Fruit fly (Drosophila melanogaster): ENCODE measurements around the gene CG13950.
A peak's percentile ranks its signal among the peaks of the same experiment; 100 is the strongest.

CG13950 gene

DNA sequence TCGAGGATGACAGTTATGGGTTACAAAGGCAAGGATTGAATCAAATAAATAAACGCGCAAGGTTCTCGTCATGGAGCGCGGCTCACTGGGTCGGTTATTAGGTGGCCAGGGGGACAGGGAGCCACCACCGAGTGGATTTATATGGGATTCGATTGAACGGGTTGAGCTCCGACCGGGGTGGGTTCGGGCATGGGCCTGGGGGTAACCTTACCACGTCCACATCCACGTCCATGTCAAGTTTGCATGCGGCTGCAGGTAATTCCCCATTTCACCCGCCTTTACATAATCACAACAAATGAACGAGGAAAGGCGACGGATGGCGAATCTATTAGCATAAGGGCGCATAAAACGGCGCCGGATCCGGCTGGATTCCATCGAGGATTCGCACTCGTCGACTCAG, at the start of gene CG13950:
Gene CG13950 (plus strand): TSS at position 301 of the 400 bp plus-strand sequence.
- TF ChIP-seq insv (optimal IDR thresholded peaks at IDR 0.05) (no peak), psq (optimal IDR thresholded peaks at IDR 0.05) (no peak), Myc (optimal IDR thresholded peaks at IDR 0.05) (no peak), h (optimal IDR thresholded peaks at IDR 0.05) (no peak), ttk (optimal IDR thresholded peaks at IDR 0.05) (no peak), Sin3A (optimal IDR thresholded peaks at IDR 0.05) (no peak)

DNA sequence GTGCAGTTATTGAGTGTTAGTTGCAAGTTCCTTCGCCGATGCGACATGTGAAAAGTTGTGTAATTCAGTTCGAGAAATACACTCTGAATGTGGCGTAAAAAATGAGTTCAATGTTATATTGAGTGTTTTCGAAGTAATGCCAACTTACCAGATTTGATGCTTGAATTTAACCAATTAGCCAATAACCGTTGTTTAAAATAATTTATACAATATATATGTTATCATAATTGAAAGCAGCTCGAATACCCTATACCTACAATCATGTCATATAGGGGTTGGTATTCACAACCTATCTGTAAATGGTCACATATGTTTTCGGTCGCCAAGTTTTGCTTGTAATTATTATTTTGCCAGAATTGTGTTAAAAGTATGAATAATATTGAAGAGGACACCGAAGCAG, 49.7 kb upstream of the CG13950 start, which contains the start of gene Nnf1b:
Gene Nnf1b (plus strand): TSS at position 301 of the 400 bp plus-strand sequence.
- TF ChIP-seq h (optimal IDR thresholded peaks at IDR 0.05) (no peak), psq (optimal IDR thresholded peaks at IDR 0.05) (no peak), insv (optimal IDR thresholded peaks at IDR 0.05) (no peak), ttk (optimal IDR thresholded peaks at IDR 0.05) (no peak), Sin3A (optimal IDR thresholded peaks at IDR 0.05) (no peak), Myc (optimal IDR thresholded peaks at IDR 0.05) (no peak)

- TF ChIP-seq ttk (optimal IDR thresholded peaks at IDR 0.05) (no peak), psq (optimal IDR thresholded peaks at IDR 0.05) (no peak), Myc (optimal IDR thresholded peaks at IDR 0.05) (no peak), insv (optimal IDR thresholded peaks at IDR 0.05) (no peak), h (optimal IDR thresholded peaks at IDR 0.05) (no peak), Sin3A (optimal IDR thresholded peaks at IDR 0.05) (no peak)
Measured at dm6 chr2L:811405-811804, 48.6 kb upstream of the CG13950 start, which contains the start of gene Dbp21E2. Gene Dbp21E2, plus strand, starts transcription at chr2L:811584.

DNA sequence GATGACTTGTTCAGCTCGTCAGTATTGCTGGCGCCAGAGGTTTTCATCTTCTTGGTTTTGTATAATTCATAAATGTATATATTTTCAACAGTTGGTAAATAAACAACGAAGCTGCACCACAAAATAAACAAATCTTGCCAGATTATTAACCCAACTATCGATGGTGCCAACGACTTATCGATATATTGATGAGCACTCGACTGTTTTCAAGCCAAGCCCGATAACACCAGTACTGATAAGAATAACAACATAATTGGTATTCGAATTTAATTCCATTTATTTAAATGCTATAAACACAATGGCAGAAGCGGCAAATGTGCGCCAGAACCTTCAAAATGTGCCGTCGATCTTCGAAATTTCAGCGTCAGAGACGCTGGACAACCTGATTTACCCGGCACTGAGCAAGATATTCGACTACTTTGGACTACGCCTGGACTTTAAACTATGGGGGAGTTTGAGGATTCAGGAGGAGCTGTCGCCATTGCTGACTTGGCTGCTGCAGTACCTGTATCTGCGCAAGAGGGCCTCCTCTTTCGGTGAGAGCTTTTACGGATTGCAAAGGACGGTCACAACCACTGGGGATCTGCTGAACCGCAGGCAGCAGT, 44.1 kb upstream of the CG13950 start, which contains the start of the genes Saf6 and Pex12:
Gene Saf6 (minus strand): TSS at position 166 of the 605 bp plus-strand sequence.
Gene Pex12 (plus strand): TSS at position 209 of the 605 bp plus-strand sequence.
- TF ChIP-seq insv (optimal IDR thresholded peaks at IDR 0.05) (no peak), psq (optimal IDR thresholded peaks at IDR 0.05) (no peak), Sin3A (optimal IDR thresholded peaks at IDR 0.05) (no peak), h (optimal IDR thresholded peaks at IDR 0.05) (no peak), ttk (optimal IDR thresholded peaks at IDR 0.05) (no peak), Myc (optimal IDR thresholded peaks at IDR 0.05) (no peak)

DNA sequence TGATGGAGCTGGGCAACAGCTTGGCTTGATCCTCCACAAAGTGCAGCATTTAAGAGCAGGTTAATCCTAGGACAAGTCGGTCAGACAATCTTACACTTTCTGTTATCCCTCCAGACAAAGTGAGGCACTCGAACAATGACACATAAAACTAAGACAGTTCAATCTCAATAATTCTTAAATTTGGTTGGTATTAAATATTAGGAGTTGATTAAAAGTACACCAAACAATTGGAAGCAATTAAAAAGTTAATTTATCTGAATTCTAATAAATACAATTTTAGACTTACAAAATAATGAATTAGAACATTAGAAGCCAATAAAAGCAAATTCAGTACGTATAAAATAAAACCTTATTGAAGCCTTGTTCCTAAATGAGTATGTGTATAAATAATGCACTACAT, 42.1 kb upstream of the CG13950 start, which contains the start of gene CG15880:
Gene CG15880 (minus strand): TSS at position 101 of the 400 bp plus-strand sequence.
- no peak for TF ChIP-seq h (optimal IDR thresholded peaks at IDR 0.05)
- TF ChIP-seq Myc (optimal IDR thresholded peaks at IDR 0.05) = no peak
- no peak for TF ChIP-seq Sin3A (optimal IDR thresholded peaks at IDR 0.05)
- TF ChIP-seq ttk (optimal IDR thresholded peaks at IDR 0.05) = no peak
- TF ChIP-seq insv (optimal IDR thresholded peaks at IDR 0.05) = no peak
- no peak for TF ChIP-seq psq (optimal IDR thresholded peaks at IDR 0.05)

DNA sequence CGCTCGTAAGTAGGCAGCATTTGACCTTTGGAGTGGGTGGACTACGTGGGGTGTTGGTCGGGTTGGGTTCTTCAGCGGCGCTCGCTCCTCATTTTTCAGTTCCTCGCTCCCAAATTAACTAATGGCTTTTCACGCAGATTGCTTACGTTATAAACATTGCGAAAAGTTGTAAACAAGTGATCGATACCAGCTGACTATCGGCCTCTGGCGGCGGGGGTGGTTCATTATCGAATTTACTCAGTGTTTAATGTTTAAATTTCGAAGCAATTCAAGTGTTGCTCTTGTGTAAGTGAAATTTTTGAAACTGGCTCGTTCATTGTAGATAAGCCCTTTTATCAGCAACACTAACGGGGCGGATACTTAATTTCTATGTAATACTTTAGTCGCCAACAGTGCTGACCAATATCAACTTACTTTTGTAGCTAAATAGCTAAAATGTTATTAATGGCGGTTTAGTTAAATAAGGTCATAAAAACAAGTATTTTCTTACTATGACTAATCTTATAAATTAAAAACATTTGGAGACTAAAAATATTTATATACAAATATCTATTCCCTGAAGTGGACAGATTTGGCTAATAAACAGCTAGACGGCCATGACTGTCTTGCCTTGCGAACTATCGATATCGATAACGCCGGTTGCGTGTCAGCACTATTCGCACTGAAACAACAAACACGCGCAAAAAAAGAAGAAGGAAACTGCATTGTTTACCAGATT, 40.5 kb upstream of the CG13950 start, which contains the start of the genes PGAP2 and Clp:
Gene PGAP2 (minus strand): TSS at position 194 of the 718 bp plus-strand sequence.
Gene Clp (plus strand): TSS at position 650 of the 718 bp plus-strand sequence.
- no peak for TF ChIP-seq psq (optimal IDR thresholded peaks at IDR 0.05)

dm6 chr2L:821242-821985, 38.6 kb upstream of the CG13950 start, which contains the start of gene CG3662:
Gene CG3662, plus strand, starts transcription at chr2L:821289.
- TF ChIP-seq Sin3A (optimal IDR thresholded peaks at IDR 0.05) = no peak
- TF ChIP-seq ttk (optimal IDR thresholded peaks at IDR 0.05) = no peak
- no peak for TF ChIP-seq insv (optimal IDR thresholded peaks at IDR 0.05)
- TF ChIP-seq Myc (optimal IDR thresholded peaks at IDR 0.05) = no peak
- no peak for TF ChIP-seq psq (optimal IDR thresholded peaks at IDR 0.05)
- TF ChIP-seq h (optimal IDR thresholded peaks at IDR 0.05) = no peak

- TF ChIP-seq h (optimal IDR thresholded peaks at IDR 0.05) (no peak), insv (optimal IDR thresholded peaks at IDR 0.05) (no peak), psq (optimal IDR thresholded peaks at IDR 0.05) (no peak)
Measured at dm6 chr2L:821986-822711, 37.8 kb upstream of the CG13950 start.

dm6 chr2L:825768-826263, 34.2 kb upstream of the CG13950 start, which contains the start of the genes CG3862 and dock:
Gene CG3862, minus strand, starts transcription at chr2L:825861.
Gene dock, plus strand, starts transcription at chr2L:825969.
- no peak for TF ChIP-seq insv (optimal IDR thresholded peaks at IDR 0.05)
- peak; percentile 41 for TF ChIP-seq h (optimal IDR thresholded peaks at IDR 0.05)

DNA sequence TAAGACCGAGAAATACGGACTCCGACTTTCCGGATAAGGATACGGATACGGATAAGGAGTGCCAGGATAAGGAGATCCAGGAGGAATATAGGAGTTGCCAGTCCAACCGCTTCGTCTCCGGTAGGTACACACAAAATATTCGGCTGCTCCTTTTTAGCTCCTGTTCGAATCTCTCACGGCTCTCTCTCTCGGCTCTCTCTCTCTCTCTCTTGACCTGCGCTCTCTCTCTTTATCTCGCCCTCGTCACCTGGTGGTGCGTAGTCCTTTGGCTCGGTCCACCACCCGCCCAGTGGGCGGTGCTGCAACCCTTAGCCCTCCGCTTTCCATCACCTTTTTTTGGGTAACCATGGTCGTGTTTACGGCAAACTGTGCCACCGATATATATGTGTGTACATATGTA, 33.6 kb upstream of the CG13950 start:
- no peak for TF ChIP-seq Myc (optimal IDR thresholded peaks at IDR 0.05)
- no peak for TF ChIP-seq ttk (optimal IDR thresholded peaks at IDR 0.05)
- no peak for TF ChIP-seq Sin3A (optimal IDR thresholded peaks at IDR 0.05)
- no peak for TF ChIP-seq h (optimal IDR thresholded peaks at IDR 0.05)
- TF ChIP-seq psq (optimal IDR thresholded peaks at IDR 0.05) = no peak
- TF ChIP-seq insv (optimal IDR thresholded peaks at IDR 0.05) = no peak

dm6 chr2L:827049-827448, 32.9 kb upstream of the CG13950 start:
- TF ChIP-seq insv (optimal IDR thresholded peaks at IDR 0.05) (no peak), Sin3A (optimal IDR thresholded peaks at IDR 0.05) (no peak), ttk (optimal IDR thresholded peaks at IDR 0.05) (no peak), h (optimal IDR thresholded peaks at IDR 0.05) (no peak), Myc (optimal IDR thresholded peaks at IDR 0.05) (no peak), psq (optimal IDR thresholded peaks at IDR 0.05) (no peak)
